Worm (Caenorhabditis elegans) whole organism, young adult: Measurements from ENCODE around the gene fbxa-137.

Experiments used
- C17E4.6 ChIP-seq: fragments of 200-800 bp; sonication (Bioruptor generic); IDR thresholded peaks from 2 replicates; pipeline ENCODE4 v1.3.6; 2022; ENCODE audit warnings: missing genetic modification reagents, missing genetic modification characterization, missing compliant biosample characterization
- D2030.7 ChIP-seq: fragments of 200-800 bp; sonication (Bioruptor generic); IDR thresholded peaks from 2 replicates; pipeline ENCODE4 v1.3.6; 2022; ENCODE audit warnings: missing genetic modification reagents, missing genetic modification characterization, missing compliant biosample characterization
- F10E7.11 ChIP-seq: sonication (generic microtip); optimal IDR thresholded peaks from 2 replicates; lab custom pipeline; 2017; ENCODE audit warnings: mild to moderate bottlenecking, missing genetic modification characterization, moderate library complexity, missing compliant biosample characterization
- F22D6.2 ChIP-seq: sonication (generic microtip); optimal IDR thresholded peaks from 2 replicates; lab custom pipeline; 2016; ENCODE audit warnings: mild to moderate bottlenecking, missing genetic modification characterization, missing compliant biosample characterization
- F49E8.2 ChIP-seq: sonication (generic microtip); optimal IDR thresholded peaks from 3 replicates; lab custom pipeline; 2017; ENCODE audit warnings: missing genetic modification characterization, mild to moderate bottlenecking, missing compliant biosample characterization, antibody characterized with exemption, moderate library complexity; ENCODE audit not compliant: insufficient read depth
- Y53F4B.3 ChIP-seq: fragments of 200-800 bp; sonication (Bioruptor generic); IDR thresholded peaks from 2 replicates; pipeline ENCODE4 v1.3.6; 2022; ENCODE audit warnings: missing genetic modification reagents, missing genetic modification characterization, missing compliant biosample characterization
- Y56A3A.18 ChIP-seq: fragments of 200-800 bp; sonication (Bioruptor generic); IDR thresholded peaks from 2 replicates; pipeline ENCODE4 v1.3.6; 2022; ENCODE audit warnings: missing genetic modification reagents, missing genetic modification characterization, missing compliant biosample characterization
- Y67H2A.10 ChIP-seq: fragments of 200-800 bp; sonication (Bioruptor generic); conservative IDR thresholded peaks from 2 replicates; pipeline ENCODE4 v1.3.6; 2022; ENCODE audit warnings: missing genetic modification reagents, missing genetic modification characterization, missing compliant biosample characterization
- ZK185.1 ChIP-seq: sonication (generic microtip); optimal IDR thresholded peaks from 2 replicates; lab custom pipeline; 2016; ENCODE audit warnings: mild to moderate bottlenecking, missing genetic modification characterization, missing compliant biosample characterization; ENCODE audit not compliant: poor library complexity, severe bottlenecking
- akir-1 ChIP-seq: fragments of 200-800 bp; sonication (Bioruptor generic); optimal IDR thresholded peaks from 2 replicates; lab custom pipeline; 2018; ENCODE audit warnings: mild to moderate bottlenecking, missing genetic modification characterization, moderate library complexity, missing compliant biosample characterization
- attf-5 ChIP-seq: fragments of 200-800 bp; sonication (Bioruptor generic); optimal IDR thresholded peaks from 2 replicates; lab custom pipeline; 2018; ENCODE audit warnings: mild to moderate bottlenecking, missing genetic modification characterization, missing compliant biosample characterization
- bed-1 ChIP-seq: fragments of 200-800 bp; sonication (Bioruptor generic); IDR thresholded peaks from 2 replicates; pipeline ENCODE4 v1.3.6; 2022; ENCODE audit warnings: missing genetic modification reagents, missing genetic modification characterization, missing compliant biosample characterization
- cebp-1 ChIP-seq, 2 experiments: fragments of 200-800 bp in 1 of 2; sonication (Bioruptor generic) in 1 of 2; sonication (generic microtip) in 1 of 2; IDR thresholded peaks in 1 of 2; optimal IDR thresholded peaks in 1 of 2; 2 replicates each; pipeline versions ENCODE4 v1.3.6 to Lab custom; 2017 to 2022; ENCODE audit warnings: missing compliant biosample characterization in 2 of 2, missing genetic modification characterization in 2 of 2, mild to moderate bottlenecking in 1 of 2, missing genetic modification reagents in 1 of 2, moderate library complexity in 1 of 2
- ceh-79 ChIP-seq: sonication (generic microtip); optimal IDR thresholded peaks from 2 replicates; lab custom pipeline; 2017; ENCODE audit warnings: mild to moderate bottlenecking, missing genetic modification characterization, missing compliant biosample characterization
- die-1 ChIP-seq: sonication (generic microtip); optimal IDR thresholded peaks from 2 replicates; lab custom pipeline; 2016; ENCODE audit warnings: missing genotype, mild to moderate bottlenecking, missing genetic modification characterization, missing compliant biosample characterization
- egl-18 ChIP-seq: fragments of 200-800 bp; sonication (Bioruptor generic); IDR thresholded peaks from 2 replicates; pipeline ENCODE4 v1.3.6; 2022; ENCODE audit warnings: missing genetic modification reagents, missing genetic modification characterization, missing compliant biosample characterization
- hlh-12 ChIP-seq: sonication (generic microtip); optimal IDR thresholded peaks from 2 replicates; lab custom pipeline; 2016; ENCODE audit warnings: missing genetic modification characterization, missing compliant biosample characterization
- hlh-26 ChIP-seq: fragments of 200-800 bp; sonication (Bioruptor generic); conservative IDR thresholded peaks from 2 replicates; pipeline ENCODE4 v1.3.6; 2022; ENCODE audit warnings: missing genetic modification reagents, missing genetic modification characterization, missing compliant biosample characterization
- hmg-1.2 ChIP-seq: fragments of 200-800 bp; sonication (Bioruptor generic); IDR thresholded peaks from 2 replicates; pipeline ENCODE4 v1.3.6; 2022; ENCODE audit warnings: missing genetic modification reagents, missing genetic modification characterization, missing compliant biosample characterization
- hsf-1 ChIP-seq: fragments of 200-800 bp; sonication (Bioruptor generic); IDR thresholded peaks from 2 replicates; pipeline ENCODE4 v1.3.6; 2022; ENCODE audit warnings: missing genetic modification reagents, missing genetic modification characterization, missing compliant biosample characterization
- let-607 ChIP-seq, 2 experiments: fragments of 200-800 bp in 1 of 2; sonication (Bioruptor generic) in 1 of 2; sonication (generic microtip) in 1 of 2; optimal IDR thresholded peaks; 2 replicates each; lab custom pipeline; 2016 to 2018; ENCODE audit warnings: mild to moderate bottlenecking in 2 of 2, missing compliant biosample characterization in 2 of 2, missing genetic modification characterization in 2 of 2, moderate library complexity in 2 of 2, missing genotype in 1 of 2
- lin-54 ChIP-seq: fragments of 200-800 bp; sonication (Bioruptor generic); optimal IDR thresholded peaks from 2 replicates; lab custom pipeline; 2018; ENCODE audit warnings: mild to moderate bottlenecking, missing genetic modification characterization, missing compliant biosample characterization
- lsl-1 ChIP-seq: fragments of 200-800 bp; sonication (Bioruptor generic); optimal IDR thresholded peaks from 2 replicates; lab custom pipeline; 2018; ENCODE audit warnings: mild to moderate bottlenecking, missing genetic modification characterization, moderate library complexity, missing compliant biosample characterization
- madf-10 ChIP-seq: sonication (generic microtip); optimal IDR thresholded peaks from 2 replicates; lab custom pipeline; 2016; ENCODE audit warnings: mild to moderate bottlenecking, missing genetic modification characterization, missing compliant biosample characterization
- nhr-80 ChIP-seq: sonication (generic microtip); optimal IDR thresholded peaks from 2 replicates; lab custom pipeline; 2016; ENCODE audit warnings: missing genetic modification characterization, missing compliant biosample characterization
- pbrm-1 ChIP-seq: fragments of 200-800 bp; sonication (Bioruptor generic); IDR thresholded peaks from 2 replicates; pipeline ENCODE4 v1.3.6; 2022; ENCODE audit warnings: missing genetic modification reagents, missing genetic modification characterization, missing compliant biosample characterization
- sdz-38 ChIP-seq: sonication (generic microtip); optimal IDR thresholded peaks from 2 replicates; lab custom pipeline; 2016; ENCODE audit warnings: missing genotype, missing genetic modification characterization, missing compliant biosample characterization
- snpc-1.1 ChIP-seq: sonication (generic microtip); optimal IDR thresholded peaks from 2 replicates; lab custom pipeline; 2017; ENCODE audit warnings: missing genetic modification characterization, mild to moderate bottlenecking, missing compliant biosample characterization, antibody characterized with exemption, moderate library complexity, missing genotype, missing genetic modification reagents; ENCODE audit not compliant: insufficient read depth
- snpc-1.3 ChIP-seq: sonication (generic microtip); optimal IDR thresholded peaks from 2 replicates; lab custom pipeline; 2017; ENCODE audit warnings: missing genetic modification characterization, mild to moderate bottlenecking, missing compliant biosample characterization, antibody characterized with exemption, moderate library complexity, missing genotype, missing genetic modification reagents; ENCODE audit not compliant: insufficient read depth
- snpc-3.4 ChIP-seq: sonication (generic microtip); optimal IDR thresholded peaks from 2 replicates; lab custom pipeline; 2017; ENCODE audit warnings: missing genetic modification characterization, mild to moderate bottlenecking, missing compliant biosample characterization, antibody characterized with exemption, moderate library complexity, missing genotype, missing genetic modification reagents
- snpc-4 ChIP-seq, 5 experiments: fragments of 150-350 bp in 1 of 5; sonication (generic microtip) in 4 of 5; optimal IDR thresholded peaks; 2 replicates each; lab custom pipeline; 2014 to 2018; ENCODE audit warnings: missing genetic modification characterization in 5 of 5, missing biosample characterization in 3 of 5, antibody characterized with exemption in 2 of 5, mild to moderate bottlenecking in 2 of 5, missing compliant biosample characterization in 2 of 5, missing genotype in 2 of 5, moderate library complexity in 2 of 5, missing genetic modification reagents in 1 of 5
- unc-130 ChIP-seq: sonication (generic microtip); optimal IDR thresholded peaks from 2 replicates; lab custom pipeline; 2016; ENCODE audit warnings: missing genetic modification reagents, missing genetic modification characterization, missing compliant biosample characterization
- unc-62 ChIP-seq: fragments of 150-350 bp; optimal IDR thresholded peaks from 2 replicates; lab custom pipeline; 2014; ENCODE audit warnings: missing biosample characterization, missing genetic modification reagents, missing genetic modification characterization
- zfh-2 ChIP-seq: fragments of 200-800 bp; sonication (Bioruptor generic); conservative IDR thresholded peaks from 2 replicates; pipeline ENCODE4 v1.3.6; 2022; ENCODE audit warnings: missing genetic modification reagents, missing genetic modification characterization, missing compliant biosample characterization
- ztf-22 ChIP-seq: fragments of 200-800 bp; sonication (Bioruptor generic); optimal IDR thresholded peaks from 2 replicates; lab custom pipeline; 2018; ENCODE audit warnings: mild to moderate bottlenecking, missing genetic modification characterization, moderate library complexity, missing compliant biosample characterization

fbxa-137 gene

DNA sequence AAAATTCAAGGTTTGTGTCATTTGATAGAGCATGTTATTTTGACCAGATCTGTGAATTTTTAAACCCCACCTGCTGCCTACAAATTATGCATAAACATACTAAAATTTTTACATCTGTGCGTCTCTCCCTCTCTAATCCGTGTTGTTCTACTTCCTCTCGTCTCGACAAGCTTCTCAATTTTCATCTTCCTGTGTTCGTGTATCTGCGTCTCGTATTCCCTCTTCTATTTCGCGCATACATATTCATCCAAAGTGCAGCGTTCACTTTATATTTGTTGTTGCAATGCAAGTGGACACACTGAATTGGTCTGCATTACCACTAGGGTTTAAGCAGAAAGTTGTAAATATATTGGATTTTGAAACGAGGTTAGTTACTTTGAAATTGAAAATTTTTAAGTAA is at the start of gene fbxa-137:
Gene fbxa-137, plus strand, starts transcription at position 274 of the 400 bp plus-strand sequence.
- TF ChIP-seq bed-1 (GFP tag; lab: Robert Waterston, UW): no peak
- no peak for TF ChIP-seq attf-5 (GFP tag; lab: Kevin White, UChicago)
- no peak for TF ChIP-seq unc-62
- no peak for TF ChIP-seq F22D6.2 (tag; lab: Kevin White, UChicago)
- TF ChIP-seq snpc-1.1: no peak
- no peak for TF ChIP-seq pbrm-1 (GFP tag; lab: Robert Waterston, UW)
- no peak for TF ChIP-seq zfh-2 (GFP tag; lab: Robert Waterston, UW)
- no peak for TF ChIP-seq akir-1 (GFP tag; lab: Kevin White, UChicago)
- no peak for TF ChIP-seq lin-54 (GFP tag; lab: Kevin White, UChicago)
- TF ChIP-seq Y53F4B.3 (GFP tag; lab: Robert Waterston, UW): no peak
- TF ChIP-seq hsf-1 (GFP tag; lab: Robert Waterston, UW): no peak
- TF ChIP-seq egl-18 (GFP tag; lab: Robert Waterston, UW): no peak
- TF ChIP-seq hlh-12 (tag; lab: Kevin White, UChicago): no peak
- no peak for TF ChIP-seq F49E8.2

DNA sequence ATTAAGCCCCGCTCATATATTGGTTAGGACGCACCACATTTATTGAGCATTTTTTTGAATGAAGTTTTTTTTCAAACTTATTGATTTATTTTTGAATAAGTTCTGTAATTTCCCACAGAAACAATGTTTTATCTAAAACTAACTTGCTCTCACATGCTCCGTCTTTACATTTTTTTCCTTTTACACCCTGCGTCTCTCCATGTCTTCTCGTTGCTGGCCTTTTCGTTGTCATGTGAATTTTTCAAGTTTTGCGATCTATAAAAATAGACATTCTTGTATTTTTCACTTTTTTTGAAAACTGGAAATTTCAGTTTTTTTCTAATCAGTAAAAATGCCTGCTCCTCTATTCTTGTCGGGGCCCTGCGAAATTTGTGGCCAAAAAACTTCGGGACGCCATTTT is 47.7 kb upstream of the fbxa-137 start, which contains the start of gene nhr-134:
Gene nhr-134, plus strand, starts transcription at position 312 of the 400 bp plus-strand sequence.
- no peak for TF ChIP-seq madf-10
- no peak for TF ChIP-seq cebp-1 (GFP tag; IDR thresholded peaks at IDR 0.05; lab: Robert Waterston, UW)
- peak; percentile 25 for TF ChIP-seq cebp-1 (tag; optimal IDR thresholded peaks at IDR 0.05; lab: Kevin White, UChicago)
- peak; percentile 4 for TF ChIP-seq nhr-80
- TF ChIP-seq snpc-1.3: no peak
- TF ChIP-seq hsf-1 (GFP tag; lab: Robert Waterston, UW): no peak
- peak; percentile 52; the same call in 1 of the 2 replicates for TF ChIP-seq hmg-1.2
- TF ChIP-seq sdz-38 (tag; lab: Kevin White, UChicago): no peak
- TF ChIP-seq attf-5 (GFP tag; lab: Kevin White, UChicago): peak; percentile 34
- TF ChIP-seq hlh-26 (GFP tag; lab: Robert Waterston, UW): no peak
- TF ChIP-seq unc-130: no peak

DNA sequence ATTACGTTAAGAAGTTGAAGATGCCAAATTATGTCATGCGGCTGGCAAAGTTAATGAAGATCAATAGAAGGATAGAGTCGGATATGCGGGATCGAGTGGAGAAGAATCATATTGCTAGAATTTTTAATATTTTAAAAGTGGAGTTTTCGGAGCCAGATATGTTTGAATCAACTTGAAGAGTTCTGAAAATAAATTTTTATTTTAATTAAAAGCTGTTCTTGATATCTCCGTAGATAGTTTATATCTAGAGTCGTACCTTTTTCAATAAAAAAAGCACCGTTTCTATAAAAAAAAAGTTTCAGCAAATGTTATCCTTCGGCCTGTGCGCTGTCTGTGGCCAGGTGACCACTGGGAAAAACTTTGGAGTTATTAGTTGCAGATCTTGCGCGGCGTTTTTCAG is 45.4 kb upstream of the fbxa-137 start, which contains the start of gene nhr-96:
Gene nhr-96, plus strand, starts transcription at position 301 of the 400 bp plus-strand sequence.
- TF ChIP-seq C17E4.6 (GFP tag; lab: Robert Waterston, UW) (no peak), D2030.7 (GFP tag; lab: Robert Waterston, UW) (no peak), zfh-2 (GFP tag; lab: Robert Waterston, UW) (no peak), hlh-12 (tag; lab: Kevin White, UChicago) (no peak), ceh-79 (tag; lab: Kevin White, UChicago) (no peak), F10E7.11 (tag; lab: Kevin White, UChicago) (no peak), ztf-22 (GFP tag; lab: Kevin White, UChicago) (no peak)
- TF ChIP-seq, all 124 proteins: peak for 0

DNA sequence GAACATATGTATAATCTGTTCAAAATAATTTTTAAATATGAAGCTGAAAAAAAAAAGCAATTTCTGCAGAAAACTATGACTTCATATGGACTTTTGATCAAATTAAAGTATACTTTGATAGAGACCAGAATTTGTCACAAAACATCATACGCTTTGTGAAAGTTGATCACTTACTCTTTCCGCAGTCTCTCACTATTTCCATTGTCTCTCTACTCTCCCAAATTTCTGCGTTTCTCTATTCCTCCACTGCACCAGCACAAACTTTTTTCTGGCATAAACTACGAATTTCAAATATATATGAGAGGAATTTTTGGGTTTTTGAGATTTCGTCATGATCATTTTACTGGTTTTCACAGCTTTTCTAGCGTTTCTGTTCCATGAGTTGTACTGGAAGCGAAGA is 42.8 kb upstream of the fbxa-137 start, which contains the start of gene cyp-33C4:
Gene cyp-33C4, plus strand, starts transcription at position 293 of the 400 bp plus-strand sequence.
- no peak for TF ChIP-seq snpc-3.4
- TF ChIP-seq cebp-1 (GFP tag; IDR thresholded peaks at IDR 0.05; lab: Robert Waterston, UW): 0 out of 2 replicates have a peak, but pooled peaks have one; percentile 27
- TF ChIP-seq cebp-1 (tag; optimal IDR thresholded peaks at IDR 0.05; lab: Kevin White, UChicago): peak; percentile 55
- no peak for TF ChIP-seq die-1
- peak; percentile 33 for TF ChIP-seq nhr-80
- TF ChIP-seq lsl-1 (GFP tag; lab: Kevin White, UChicago): no peak
- TF ChIP-seq Y56A3A.18 (GFP tag; lab: Robert Waterston, UW): no peak
- TF ChIP-seq Y67H2A.10 (GFP tag; lab: Robert Waterston, UW): no peak
- TF ChIP-seq let-607 (tag; optimal IDR thresholded peaks at IDR 0.05; lab: Kevin White, UChicago): no peak
- peak; percentile 71; the same call in 1 of the 2 replicates for TF ChIP-seq hmg-1.2
- no peak for TF ChIP-seq snpc-4 (GFP tag; optimal IDR thresholded peaks at IDR 0.05; lab: Kevin White, UChicago)
- TF ChIP-seq snpc-4 (tag; optimal IDR thresholded peaks at IDR 0.05; lab: Kevin White, UChicago): no peak
- TF ChIP-seq ZK185.1 (tag; lab: Kevin White, UChicago): no peak
